Fruit fly (Drosophila melanogaster): ENCODE measurements around the gene Thor.

Thor gene

dm6 chr2L:3476399-3477056 lies 1.7 kb upstream of the Thor start (continued):
- TF ChIP-seq ci (GFP tag; IDR thresholded peaks at IDR 0.05) (no peak), Oli (tag; optimal IDR thresholded peaks at IDR 0.05) (no peak), CG9609 (GFP tag; optimal IDR thresholded peaks at IDR 0.05) (no peak), dmrt99B (tag; optimal IDR thresholded peaks at IDR 0.05) (no peak), tin (GFP tag; optimal IDR thresholded peaks at IDR 0.05) (no peak), CG4854 (GFP tag; optimal IDR thresholded peaks at IDR 0.05) (no peak), CG8290 (GFP tag; optimal IDR thresholded peaks at IDR 0.05) (no peak), CG8290 (tag; optimal IDR thresholded peaks at IDR 0.05) (peak in 1 of 2 experiments; percentile 7), Lhr (GFP tag; optimal IDR thresholded peaks at IDR 0.05) (no peak), Sry-δ (GFP tag; optimal IDR thresholded peaks at IDR 0.05) (no peak), CG33557 (GFP tag; optimal IDR thresholded peaks at IDR 0.05) (peak; percentile 45), Fer2 (tag; optimal IDR thresholded peaks at IDR 0.05) (no peak), Nf-YB (GFP tag; optimal IDR thresholded peaks at IDR 0.05) (no peak), CG13296 (GFP tag; optimal IDR thresholded peaks at IDR 0.05) (no peak), Gug (GFP tag; IDR thresholded peaks at IDR 0.05) (no peak), MTF-1 (GFP tag; optimal IDR thresholded peaks at IDR 0.05; ENCODE audit: borderline replicate concordance) (no peak), Max (GFP tag; optimal IDR thresholded peaks at IDR 0.05) (no peak), CG7372 (GFP tag; IDR thresholded peaks at IDR 0.05) (no peak), chinmo (GFP tag; IDR thresholded peaks at IDR 0.05; ENCODE audit: partially characterized antibody) (peak; percentile 70; the same call in 1 of the 4 replicates), dpn (GFP tag; optimal IDR thresholded peaks at IDR 0.05) (no peak), knrl (GFP tag; IDR thresholded peaks at IDR 0.05; ENCODE audit: partially characterized antibody) (no peak), da (GFP tag; optimal IDR thresholded peaks at IDR 0.05) (no peak), CG43689 (GFP tag; IDR thresholded peaks at IDR 0.05) (no peak), CG10209 (GFP tag; optimal IDR thresholded peaks at IDR 0.05) (no peak), crol (GFP tag; IDR thresholded peaks at IDR 0.05) (peak; percentile 55; the same call in 1 of the 2 replicates), CG30431 (GFP tag; optimal IDR thresholded peaks at IDR 0.05) (no peak), cwo (GFP tag; optimal IDR thresholded peaks at IDR 0.05) (no peak), CG12104 (GFP tag; optimal IDR thresholded peaks at IDR 0.05) (no peak), sug (tag; optimal IDR thresholded peaks at IDR 0.05) (peak; percentile 6), grau (tag; optimal IDR thresholded peaks at IDR 0.05) (no peak), bigmax (GFP tag; optimal IDR thresholded peaks at IDR 0.05) (no peak), tio (GFP tag; optimal IDR thresholded peaks at IDR 0.05) (no peak), CG2116 (GFP tag; optimal IDR thresholded peaks at IDR 0.05) (no peak), CG18599 (GFP tag; optimal IDR thresholded peaks at IDR 0.05) (no peak), YL-1 (GFP tag; optimal IDR thresholded peaks at IDR 0.05) (no peak), HLH54F (GFP tag; optimal IDR thresholded peaks at IDR 0.05) (no peak), Mes4 (GFP tag; optimal IDR thresholded peaks at IDR 0.05) (no peak), CG32767 (GFP tag; IDR thresholded peaks at IDR 0.05) (peak; percentile 43; the same call in 1 of the 2 replicates), CG1603 (tag; optimal IDR thresholded peaks at IDR 0.05) (no peak), wek (GFP tag; optimal IDR thresholded peaks at IDR 0.05) (no peak), slp2 (GFP tag; optimal IDR thresholded peaks at IDR 0.05) (no peak), ttk (GFP tag; IDR thresholded peaks at IDR 0.05) (peak; percentile 30; the same call in 1 of the 2 replicates), sens (GFP tag) (no peak), CG11723 (GFP tag; optimal IDR thresholded peaks at IDR 0.05) (no peak), pros (GFP tag; optimal IDR thresholded peaks at IDR 0.05) (peak; percentile 99), Asciz (GFP tag; optimal IDR thresholded peaks at IDR 0.05) (no peak), ewg (GFP tag; optimal IDR thresholded peaks at IDR 0.05) (peak; percentile 81)
